Worm (Caenorhabditis elegans) whole organism, young adult: ENCODE measurements around the gene C46F11.6.
A peak's percentile ranks its signal among the peaks of the same experiment; 100 is the strongest.

Experiments used
- B0035.1 ChIP-seq: sonication (generic microtip); optimal IDR thresholded peaks from 2 replicates; lab custom pipeline; 2016; ENCODE audit warnings: missing genetic modification characterization, mild to moderate bottlenecking, missing compliant biosample characterization, missing genotype, missing genetic modification reagents
- F22D6.2 ChIP-seq: sonication (generic microtip); optimal IDR thresholded peaks from 2 replicates; lab custom pipeline; 2016; ENCODE audit warnings: mild to moderate bottlenecking, missing genetic modification characterization, missing compliant biosample characterization
- F33H1.4 ChIP-seq: fragments of 200-800 bp; sonication (Bioruptor generic); IDR thresholded peaks from 2 replicates; pipeline ENCODE4 v1.3.6; 2022; ENCODE audit warnings: missing genetic modification reagents, missing genetic modification characterization, missing compliant biosample characterization
- F37B4.10 ChIP-seq: fragments of 200-800 bp; sonication (Bioruptor generic); IDR thresholded peaks from 2 replicates; pipeline ENCODE4 v1.3.6; 2022; ENCODE audit warnings: missing genetic modification characterization, missing compliant biosample characterization
- F39B2.1 ChIP-seq: fragments of 200-800 bp; sonication (Bioruptor generic); IDR thresholded peaks from 2 replicates; pipeline ENCODE4 v1.3.6; 2022; ENCODE audit warnings: missing genetic modification reagents, missing genetic modification characterization, missing compliant biosample characterization
- F57C9.4 ChIP-seq: sonication (generic microtip); optimal IDR thresholded peaks from 2 replicates; lab custom pipeline; 2017; ENCODE audit warnings: mild to moderate bottlenecking, missing genetic modification characterization, missing compliant biosample characterization
- K11D2.4 ChIP-seq: fragments of 200-800 bp; sonication (Bioruptor generic); IDR thresholded peaks from 2 replicates; pipeline ENCODE4 v1.3.6; 2022; ENCODE audit warnings: missing genetic modification reagents, missing genetic modification characterization, missing compliant biosample characterization
- Y56A3A.18 ChIP-seq: fragments of 200-800 bp; sonication (Bioruptor generic); IDR thresholded peaks from 2 replicates; pipeline ENCODE4 v1.3.6; 2022; ENCODE audit warnings: missing genetic modification reagents, missing genetic modification characterization, missing compliant biosample characterization
- Y67H2A.10 ChIP-seq: fragments of 200-800 bp; sonication (Bioruptor generic); conservative IDR thresholded peaks from 2 replicates; pipeline ENCODE4 v1.3.6; 2022; ENCODE audit warnings: missing genetic modification reagents, missing genetic modification characterization, missing compliant biosample characterization
- ZK185.1 ChIP-seq: sonication (generic microtip); optimal IDR thresholded peaks from 2 replicates; lab custom pipeline; 2016; ENCODE audit warnings: mild to moderate bottlenecking, missing genetic modification characterization, missing compliant biosample characterization; ENCODE audit not compliant: poor library complexity, severe bottlenecking
- aptf-2 ChIP-seq: fragments of 200-800 bp; sonication (Bioruptor generic); conservative IDR thresholded peaks from 2 replicates; pipeline ENCODE4 v1.3.6; 2022; ENCODE audit warnings: missing genetic modification reagents, missing genetic modification characterization, missing compliant biosample characterization
- attf-3 ChIP-seq: fragments of 200-800 bp; sonication (Bioruptor generic); conservative IDR thresholded peaks from 2 replicates; pipeline ENCODE4 v1.3.6; 2022; ENCODE audit warnings: missing genetic modification reagents, missing genetic modification characterization, missing compliant biosample characterization
- attf-5 ChIP-seq: fragments of 200-800 bp; sonication (Bioruptor generic); optimal IDR thresholded peaks from 2 replicates; lab custom pipeline; 2018; ENCODE audit warnings: mild to moderate bottlenecking, missing genetic modification characterization, missing compliant biosample characterization
- ccch-3 ChIP-seq: fragments of 200-800 bp; sonication (Bioruptor generic); optimal IDR thresholded peaks from 2 replicates; lab custom pipeline; 2018; ENCODE audit warnings: mild to moderate bottlenecking, missing genetic modification characterization, missing compliant biosample characterization
- cebp-1 ChIP-seq, 2 experiments: fragments of 200-800 bp in 1 of 2; sonication (Bioruptor generic) in 1 of 2; sonication (generic microtip) in 1 of 2; IDR thresholded peaks in 1 of 2; optimal IDR thresholded peaks in 1 of 2; 2 replicates each; pipeline versions ENCODE4 v1.3.6 to Lab custom; 2017 to 2022; ENCODE audit warnings: missing compliant biosample characterization in 2 of 2, missing genetic modification characterization in 2 of 2, mild to moderate bottlenecking in 1 of 2, missing genetic modification reagents in 1 of 2, moderate library complexity in 1 of 2
- ceh-27 ChIP-seq: fragments of 200-800 bp; sonication (Bioruptor generic); optimal IDR thresholded peaks from 2 replicates; lab custom pipeline; 2018; ENCODE audit warnings: mild to moderate bottlenecking, missing genetic modification characterization, moderate library complexity, missing compliant biosample characterization
- ceh-40 ChIP-seq: fragments of 200-800 bp; sonication (Bioruptor generic); IDR thresholded peaks from 2 replicates; pipeline ENCODE4 v1.3.6; 2022; ENCODE audit warnings: missing genetic modification characterization, missing compliant biosample characterization
- efl-1 ChIP-seq: fragments of 150-350 bp; optimal IDR thresholded peaks from 2 replicates; lab custom pipeline; 2014; ENCODE audit warnings: missing biosample characterization, missing genetic modification reagents, missing genetic modification characterization
- ets-4 ChIP-seq: fragments of 200-800 bp; sonication (Bioruptor generic); optimal IDR thresholded peaks from 2 replicates; lab custom pipeline; 2018; ENCODE audit warnings: mild to moderate bottlenecking, missing genetic modification characterization, missing compliant biosample characterization
- him-1 ChIP-seq: sonication (generic microtip); optimal IDR thresholded peaks from 2 replicates; lab custom pipeline; 2016; ENCODE audit warnings: missing genotype, missing genetic modification reagents, missing genetic modification characterization, missing compliant biosample characterization
- hlh-26 ChIP-seq: fragments of 200-800 bp; sonication (Bioruptor generic); conservative IDR thresholded peaks from 2 replicates; pipeline ENCODE4 v1.3.6; 2022; ENCODE audit warnings: missing genetic modification reagents, missing genetic modification characterization, missing compliant biosample characterization
- hmg-1.2 ChIP-seq: fragments of 200-800 bp; sonication (Bioruptor generic); IDR thresholded peaks from 2 replicates; pipeline ENCODE4 v1.3.6; 2022; ENCODE audit warnings: missing genetic modification reagents, missing genetic modification characterization, missing compliant biosample characterization
- lag-1 ChIP-seq: fragments of 200-800 bp; sonication (Bioruptor generic); IDR thresholded peaks from 2 replicates; pipeline ENCODE4 v1.3.6; 2022; ENCODE audit warnings: missing genetic modification reagents, missing genetic modification characterization, missing compliant biosample characterization
- lin-35 ChIP-seq, 3 experiments: fragments of 150-350 bp in 2 of 3; sonication (generic microtip) in 1 of 3; optimal IDR thresholded peaks; 2 replicates each; lab custom pipeline; 2014 to 2018; ENCODE audit warnings: missing biosample characterization in 3 of 3, missing genetic modification characterization in 3 of 3, missing genetic modification reagents in 3 of 3
- lin-40 ChIP-seq: sonication (generic microtip); optimal IDR thresholded peaks from 2 replicates; lab custom pipeline; 2016; ENCODE audit warnings: missing genetic modification characterization, mild to moderate bottlenecking, missing compliant biosample characterization, missing genotype, missing genetic modification reagents
- lin-54 ChIP-seq: fragments of 200-800 bp; sonication (Bioruptor generic); optimal IDR thresholded peaks from 2 replicates; lab custom pipeline; 2018; ENCODE audit warnings: mild to moderate bottlenecking, missing genetic modification characterization, missing compliant biosample characterization
- madf-3 ChIP-seq: fragments of 200-800 bp; sonication (Bioruptor generic); IDR thresholded peaks from 2 replicates; pipeline ENCODE4 v1.3.6; 2022; ENCODE audit warnings: missing genetic modification reagents, missing genetic modification characterization, missing compliant biosample characterization
- madf-8 ChIP-seq: fragments of 200-800 bp; sonication (Bioruptor generic); conservative IDR thresholded peaks from 2 replicates; pipeline ENCODE4 v1.3.6; 2022; ENCODE audit warnings: missing genetic modification reagents, missing genetic modification characterization, missing compliant biosample characterization
- mcd-1 ChIP-seq: fragments of 200-800 bp; sonication (Bioruptor generic); IDR thresholded peaks from 2 replicates; pipeline ENCODE4 v1.3.6; 2022; ENCODE audit warnings: missing genetic modification reagents, missing genetic modification characterization, missing compliant biosample characterization
- mel-28 ChIP-seq: sonication (generic microtip); optimal IDR thresholded peaks from 2 replicates; lab custom pipeline; 2016; ENCODE audit warnings: borderline replicate concordance, mild to moderate bottlenecking, missing genetic modification characterization, missing compliant biosample characterization
- nfya-1 ChIP-seq: sonication (generic microtip); optimal IDR thresholded peaks from 2 replicates; lab custom pipeline; 2017; ENCODE audit warnings: antibody characterized with exemption, missing compliant biosample characterization, missing genetic modification characterization, borderline replicate concordance; ENCODE audit not compliant: insufficient read depth
- nfya-2 ChIP-seq: fragments of 200-800 bp; sonication (Bioruptor generic); IDR thresholded peaks from 2 replicates; pipeline ENCODE4 v1.3.6; 2022; ENCODE audit warnings: missing genetic modification reagents, missing genetic modification characterization, missing compliant biosample characterization
- nhr-120 ChIP-seq: fragments of 200-800 bp; sonication (Bioruptor generic); IDR thresholded peaks from 2 replicates; pipeline ENCODE4 v1.3.6; 2022; ENCODE audit warnings: missing genetic modification characterization, missing compliant biosample characterization
- nhr-179 ChIP-seq: sonication (generic microtip); optimal IDR thresholded peaks from 2 replicates; lab custom pipeline; 2016; ENCODE audit warnings: mild to moderate bottlenecking, missing genetic modification characterization, missing compliant biosample characterization
- nhr-27 ChIP-seq: fragments of 200-800 bp; sonication (Bioruptor generic); optimal IDR thresholded peaks from 2 replicates; lab custom pipeline; 2018; ENCODE audit warnings: mild to moderate bottlenecking, missing genetic modification characterization, moderate library complexity, missing compliant biosample characterization
- rec-8 ChIP-seq, 2 experiments: sonication (generic microtip); optimal IDR thresholded peaks; 2 replicates each; lab custom pipeline; 2016; ENCODE audit warnings: mild to moderate bottlenecking in 2 of 2, missing genetic modification characterization in 2 of 2, missing genetic modification reagents in 2 of 2, missing genotype in 2 of 2, missing biosample characterization in 1 of 2, missing compliant biosample characterization in 1 of 2, moderate library complexity in 1 of 2
- repo-1 ChIP-seq: sonication (generic microtip); optimal IDR thresholded peaks from 2 replicates; lab custom pipeline; 2017; ENCODE audit warnings: mild to moderate bottlenecking, missing genetic modification characterization, missing compliant biosample characterization
- snpc-4 ChIP-seq, 5 experiments: fragments of 150-350 bp in 1 of 5; sonication (generic microtip) in 4 of 5; optimal IDR thresholded peaks; 2 replicates each; lab custom pipeline; 2014 to 2018; ENCODE audit warnings: missing genetic modification characterization in 5 of 5, missing biosample characterization in 3 of 5, antibody characterized with exemption in 2 of 5, mild to moderate bottlenecking in 2 of 5, missing compliant biosample characterization in 2 of 5, missing genotype in 2 of 5, moderate library complexity in 2 of 5, missing genetic modification reagents in 1 of 5
- tbp1 ChIP-seq: fragments of 200-800 bp; sonication (Bioruptor generic); optimal IDR thresholded peaks from 2 replicates; lab custom pipeline; 2018; ENCODE audit warnings: mild to moderate bottlenecking, missing genetic modification characterization, missing compliant biosample characterization
- unc-130 ChIP-seq: sonication (generic microtip); optimal IDR thresholded peaks from 2 replicates; lab custom pipeline; 2016; ENCODE audit warnings: missing genetic modification reagents, missing genetic modification characterization, missing compliant biosample characterization
- ztf-18 ChIP-seq: sonication (generic microtip); optimal IDR thresholded peaks from 2 replicates; lab custom pipeline; 2016; ENCODE audit warnings: missing genotype, mild to moderate bottlenecking, missing genetic modification characterization, missing compliant biosample characterization
- ztf-3 ChIP-seq: fragments of 200-800 bp; sonication (Bioruptor generic); optimal IDR thresholded peaks from 2 replicates; lab custom pipeline; 2018; ENCODE audit warnings: mild to moderate bottlenecking, missing genetic modification characterization, missing compliant biosample characterization

Gene C46F11.6

ce11 chrIII:3681351-3681938, 11.2 kb upstream of the C46F11.6 start:
- peak; percentile 81 for TF ChIP-seq hmg-1.2 (GFP tag; lab: Robert Waterston, UW)
- peak; percentile 2 for TF ChIP-seq lin-40
- no peak for TF ChIP-seq ZK185.1 (tag; lab: Kevin White, UChicago)
- TF ChIP-seq, all 124 proteins: peak for 2

- TF ChIP-seq B0035.1 = no peak
- TF ChIP-seq nhr-27 (tag; lab: Kevin White, UChicago) = no peak
- no peak for TF ChIP-seq Y67H2A.10 (GFP tag; lab: Robert Waterston, UW)
- TF ChIP-seq ztf-18 = no peak
- TF ChIP-seq F33H1.4 = no peak
- no peak for TF ChIP-seq F57C9.4 (tag; lab: Kevin White, UChicago)
- no peak for TF ChIP-seq rec-8 (tag; optimal IDR thresholded peaks at IDR 0.05; lab: Kevin White, UChicago)
- TF ChIP-seq nfya-2 (GFP tag; lab: Robert Waterston, UW) = no peak
- TF ChIP-seq nfya-1 (tag; lab: Kevin White, UChicago) = no peak
- no peak for TF ChIP-seq F39B2.1 (GFP tag; lab: Robert Waterston, UW)
- no peak for TF ChIP-seq aptf-2
- TF ChIP-seq ets-4 (GFP tag; lab: Kevin White, UChicago) = no peak
Observed at ce11 chrIII:3679083-3679482, 8.8 kb upstream of the C46F11.6 start.

- TF ChIP-seq tbp1 (GFP tag; lab: Kevin White, UChicago) (no peak), lin-35 (GFP tag; optimal IDR thresholded peaks at IDR 0.05; lab: Kevin White, UChicago) (peak in 1 of 3 experiments; percentile 59), nhr-120 (no peak), repo-1 (tag; lab: Kevin White, UChicago) (no peak), ztf-3 (GFP tag; lab: Kevin White, UChicago) (no peak), mcd-1 (GFP tag; lab: Robert Waterston, UW) (peak; percentile 44), ZK185.1 (tag; lab: Kevin White, UChicago) (no peak), F22D6.2 (tag; lab: Kevin White, UChicago) (no peak), unc-130 (GFP tag; lab: Kevin White, UChicago) (no peak), ccch-3 (GFP tag; lab: Kevin White, UChicago) (no peak), attf-5 (GFP tag; lab: Kevin White, UChicago) (peak; percentile 25), madf-8 (no peak), cebp-1 (GFP tag; IDR thresholded peaks at IDR 0.05; lab: Robert Waterston, UW) (no peak), cebp-1 (tag; optimal IDR thresholded peaks at IDR 0.05; lab: Kevin White, UChicago) (peak; percentile 46), F33H1.4 (no peak), snpc-4 (GFP tag; optimal IDR thresholded peaks at IDR 0.05; lab: Kevin White, UChicago) (no peak), snpc-4 (tag; optimal IDR thresholded peaks at IDR 0.05; lab: Kevin White, UChicago) (no peak), mel-28 (no peak), madf-3 (GFP tag; lab: Robert Waterston, UW) (0 out of 2 replicates have a peak, but pooled peaks have one; percentile 60), K11D2.4 (GFP tag; lab: Robert Waterston, UW) (0 out of 2 replicates have a peak, but pooled peaks have one; percentile 23), hlh-26 (GFP tag; lab: Robert Waterston, UW) (no peak), efl-1 (no peak), Y67H2A.10 (GFP tag; lab: Robert Waterston, UW) (no peak), ceh-40 (GFP tag; lab: Robert Waterston, UW) (no peak), hmg-1.2 (GFP tag; lab: Robert Waterston, UW) (peak; percentile 79), lin-40 (peak; percentile 70), Y56A3A.18 (GFP tag; lab: Robert Waterston, UW) (no peak), nhr-179 (tag; lab: Kevin White, UChicago) (no peak), lag-1 (no peak), him-1 (no peak), ceh-27 (GFP tag; lab: Kevin White, UChicago) (peak; percentile 66), attf-3 (GFP tag; lab: Robert Waterston, UW) (no peak), lin-54 (GFP tag; lab: Kevin White, UChicago) (no peak), ztf-18 (no peak), F37B4.10 (no peak)
Observed at ce11 chrIII:3677378-3677777, 7.1 kb upstream of the C46F11.6 start.
